Worm (Caenorhabditis elegans): Measurements from ENCODE around the gene F14F8.9.

ce11 chrV:16694538-16694937 is 26.2 kb upstream of the F14F8.9 start, which contains the start of gene srz-101:
- TF ChIP-seq ama-1 (optimal IDR thresholded peaks at IDR 0.05) (no peak), blmp-1 (tag; optimal IDR thresholded peaks at IDR 0.05; ENCODE audit: insufficient read depth) (no peak), nhr-77 (tag; optimal IDR thresholded peaks at IDR 0.05) (no peak), nhr-12 (tag; optimal IDR thresholded peaks at IDR 0.05) (no peak), fos-1 (tag; optimal IDR thresholded peaks at IDR 0.05) (no peak), ZK546.5 (tag; optimal IDR thresholded peaks at IDR 0.05) (no peak), lsy-2 (tag; optimal IDR thresholded peaks at IDR 0.05) (no peak), zag-1 (tag; optimal IDR thresholded peaks at IDR 0.05) (no peak)
